Fruit fly (Drosophila melanogaster) Kc167 (cell line): ENCODE measurements around the gene beta-PheRS.

Source experiments
- Myc ChIP-seq: fragments of >200 bp; optimal IDR thresholded peaks from 2 replicates; lab custom pipeline; 2017; ENCODE audit warnings: missing external identifiers
- Sin3A ChIP-seq: fragments of >200 bp; optimal IDR thresholded peaks from 2 replicates; lab custom pipeline; 2018; ENCODE audit warnings: missing external identifiers
- h ChIP-seq: fragments of >200 bp; optimal IDR thresholded peaks from 3 replicates; lab custom pipeline; 2018; ENCODE audit warnings: missing external identifiers
- insv ChIP-seq: fragments of >200 bp; optimal IDR thresholded peaks from 3 replicates; lab custom pipeline; 2018; ENCODE audit warnings: missing external identifiers
- psq ChIP-seq: fragments of >200 bp; optimal IDR thresholded peaks from 2 replicates; lab custom pipeline; 2017; ENCODE audit warnings: missing external identifiers
- ttk ChIP-seq: sonication (Bioruptor generic); optimal IDR thresholded peaks from 2 replicates; lab custom pipeline; 2017; ENCODE audit warnings: missing external identifiers

- no peak for TF ChIP-seq h
- no peak for TF ChIP-seq Sin3A (lab: Kevin White, UChicago)
- no peak for TF ChIP-seq ttk (lab: Kevin White, UChicago)
- TF ChIP-seq psq (lab: Kevin White, UChicago), result peak; percentile 62
- no peak for TF ChIP-seq insv (lab: Kevin White, UChicago)
- TF ChIP-seq Myc (lab: Kevin White, UChicago), result no peak
These were observed 21.3 kb downstream of the beta-PheRS start for dm6 chr3R:24231206-24231502.
